Fruit fly (Drosophila melanogaster) whole organism, embryonic: ENCODE data around the gene CG32388.

ENCODE experiments used
- CG10209 ChIP-seq: fragments of 200-800 bp; sonication (Bioruptor generic); optimal IDR thresholded peaks from 3 replicates; lab custom pipeline; 2017; ENCODE audit warnings: missing biosample characterization, mild to moderate bottlenecking, missing genetic modification characterization, missing genetic modification reagents
- CG1024 ChIP-seq: fragments of 200-800 bp; sonication (Bioruptor generic); IDR thresholded peaks from 2 replicates; pipeline ENCODE4 v1.3.6; 2022; ENCODE audit warnings: missing biosample characterization, missing genetic modification characterization
- CG10274 ChIP-seq: fragments of 200-800 bp; sonication (Bioruptor generic); optimal IDR thresholded peaks from 3 replicates; lab custom pipeline; 2017; ENCODE audit warnings: missing biosample characterization, mild to moderate bottlenecking, missing genetic modification characterization
- CG10979 ChIP-seq: fragments of 200-800 bp; sonication (Bioruptor generic); optimal IDR thresholded peaks from 2 replicates; lab custom pipeline; 2018; ENCODE audit warnings: missing biosample characterization, mild to moderate bottlenecking, missing genetic modification characterization, moderate library complexity
- CG12391 ChIP-seq: fragments of 200-800 bp; sonication (Bioruptor generic); optimal IDR thresholded peaks from 3 replicates; lab custom pipeline; 2018; ENCODE audit warnings: missing biosample characterization, mild to moderate bottlenecking, missing genetic modification characterization, moderate library complexity
- CG12659 ChIP-seq: fragments of 200-800 bp; sonication (Bioruptor generic); optimal IDR thresholded peaks from 3 replicates; lab custom pipeline; 2017; ENCODE audit warnings: mild to moderate bottlenecking, missing biosample characterization, missing genetic modification reagents, missing genetic modification characterization
- CG14710 ChIP-seq: fragments of 200-800 bp; sonication (Bioruptor generic); optimal IDR thresholded peaks from 3 replicates; lab custom pipeline; 2019; ENCODE audit warnings: missing biosample characterization, mild to moderate bottlenecking, missing genetic modification characterization, moderate library complexity
- CG17359 ChIP-seq: fragments of 200-800 bp; sonication (Bioruptor generic); optimal IDR thresholded peaks from 3 replicates; lab custom pipeline; 2018; ENCODE audit warnings: missing biosample characterization, mild to moderate bottlenecking, missing genetic modification characterization, moderate library complexity
- CG17568 ChIP-seq: fragments of 200-800 bp; sonication (Bioruptor generic); optimal IDR thresholded peaks from 2 replicates; lab custom pipeline; 2018; ENCODE audit warnings: missing biosample characterization, mild to moderate bottlenecking, missing genetic modification characterization, moderate library complexity
- CG2116 ChIP-seq: fragments of 200-800 bp; sonication (Bioruptor generic); optimal IDR thresholded peaks from 3 replicates; lab custom pipeline; 2018; ENCODE audit warnings: missing biosample characterization, mild to moderate bottlenecking, missing genetic modification characterization
- CG32532 ChIP-seq: fragments of 200-800 bp; sonication (Bioruptor generic); IDR thresholded peaks from 2 replicates; pipeline ENCODE4 v1.3.6; 2022; ENCODE audit warnings: missing biosample characterization, missing genetic modification characterization
- CG33213 ChIP-seq: fragments of 200-800 bp; sonication (Bioruptor generic); optimal IDR thresholded peaks from 3 replicates; lab custom pipeline; 2016; ENCODE audit warnings: missing biosample characterization, missing genetic modification characterization
- CG34376 ChIP-seq: fragments of 200-800 bp; sonication (Bioruptor generic); optimal IDR thresholded peaks from 2 replicates; lab custom pipeline; 2018; ENCODE audit warnings: missing biosample characterization, mild to moderate bottlenecking, missing genetic modification characterization
- CG4820 ChIP-seq: fragments of 200-800 bp; sonication (Bioruptor generic); optimal IDR thresholded peaks from 3 replicates; lab custom pipeline; 2016; ENCODE audit warnings: missing biosample characterization, missing genetic modification characterization
- CG7928 ChIP-seq: fragments of 200-800 bp; sonication (Bioruptor generic); optimal IDR thresholded peaks from 2 replicates; lab custom pipeline; 2017; ENCODE audit warnings: missing biosample characterization, mild to moderate bottlenecking, missing genetic modification characterization
- CG8281 ChIP-seq: fragments of 200-800 bp; sonication (Bioruptor generic); optimal IDR thresholded peaks from 2 replicates; lab custom pipeline; 2018; ENCODE audit warnings: missing biosample characterization, mild to moderate bottlenecking, missing genetic modification characterization, moderate library complexity
- CTCF ChIP-seq: fragments of 200-800 bp; sonication (Bioruptor generic); optimal IDR thresholded peaks from 2 replicates; lab custom pipeline; 2017; ENCODE audit warnings: missing biosample characterization, mild to moderate bottlenecking, missing genetic modification characterization, moderate library complexity
- Chrac-16 ChIP-seq: fragments of 200-800 bp; sonication (Bioruptor generic); optimal IDR thresholded peaks from 3 replicates; lab custom pipeline; 2016; ENCODE audit warnings: missing biosample characterization, missing genetic modification characterization
- CkIIα-i1 ChIP-seq: fragments of 200-800 bp; sonication (Bioruptor generic); IDR thresholded peaks from 2 replicates; pipeline ENCODE4 v1.3.6; 2022; ENCODE audit warnings: missing biosample characterization, missing genetic modification characterization
- D ChIP-seq, 2 experiments: fragments of 200-800 bp in 1 of 2; fragments of >200 bp in 1 of 2; sonication (Bioruptor generic) in 1 of 2; optimal IDR thresholded peaks; 2 replicates in 1 of 2; 3 replicates in 1 of 2; lab custom pipeline; 2017; ENCODE audit warnings: mild to moderate bottlenecking in 1 of 2, missing biosample characterization in 1 of 2, missing genetic modification characterization in 1 of 2, missing genetic modification reagents in 1 of 2
- Doc3 ChIP-seq: fragments of 200-800 bp; sonication (Bioruptor generic); IDR thresholded peaks from 3 replicates; pipeline ENCODE4 v1.3.6; 2022; ENCODE audit warnings: missing biosample characterization, missing genetic modification characterization; ENCODE audit not compliant: partially characterized antibody
- Dp ChIP-seq: fragments of 200-800 bp; sonication (Bioruptor generic); optimal IDR thresholded peaks from 2 replicates; lab custom pipeline; 2018; ENCODE audit warnings: missing biosample characterization, mild to moderate bottlenecking, missing genetic modification characterization, moderate library complexity
- Eip74EF ChIP-seq, 2 experiments: fragments of 200-800 bp in 1 of 2; fragments of >200 bp in 1 of 2; sonication (Bioruptor generic) in 1 of 2; optimal IDR thresholded peaks; 2 replicates each; lab custom pipeline; 2017 to 2019; ENCODE audit warnings: missing biosample characterization in 2 of 2, missing genetic modification characterization in 2 of 2, mild to moderate bottlenecking in 1 of 2, moderate library complexity in 1 of 2
- Fer3 ChIP-seq: fragments of 200-800 bp; sonication (Bioruptor generic); optimal IDR thresholded peaks from 2 replicates; lab custom pipeline; 2018; ENCODE audit warnings: missing biosample characterization, mild to moderate bottlenecking, missing genetic modification characterization, moderate library complexity
- HLH4C ChIP-seq: fragments of 200-800 bp; sonication (Bioruptor generic); IDR thresholded peaks from 3 replicates; pipeline ENCODE4 v1.3.6; 2022; ENCODE audit warnings: missing biosample characterization, missing genetic modification characterization; ENCODE audit not compliant: partially characterized antibody
- Hmx ChIP-seq: fragments of 200-800 bp; sonication (Bioruptor generic); optimal IDR thresholded peaks from 2 replicates; lab custom pipeline; 2016; ENCODE audit warnings: missing biosample characterization, missing genetic modification characterization
- Hr78 ChIP-seq, 2 experiments: fragments of 200-800 bp in 1 of 2; fragments of >200 bp in 1 of 2; sonication (Bioruptor generic) in 1 of 2; optimal IDR thresholded peaks; 2 replicates each; lab custom pipeline; 2017 to 2019; ENCODE audit warnings: missing biosample characterization in 2 of 2, missing genetic modification characterization in 2 of 2, mild to moderate bottlenecking in 1 of 2, moderate library complexity in 1 of 2
- Hsf ChIP-seq: fragments of 200-800 bp; sonication (Bioruptor generic); optimal IDR thresholded peaks from 3 replicates; lab custom pipeline; 2016; ENCODE audit warnings: missing biosample characterization, missing genetic modification characterization
- Max ChIP-seq: fragments of 200-800 bp; sonication (Bioruptor generic); optimal IDR thresholded peaks from 2 replicates; lab custom pipeline; 2016; ENCODE audit warnings: missing biosample characterization, mild to moderate bottlenecking, missing genetic modification characterization
- Med ChIP-seq: fragments of 200-800 bp; sonication (Bioruptor generic); peaks from one replicate; lab custom pipeline; 2016; ENCODE audit warnings: missing biosample characterization, missing genetic modification characterization, mild to moderate bottlenecking, inconsistent platforms, moderate library complexity
- Neu2 ChIP-seq: fragments of 200-800 bp; sonication (Bioruptor generic); optimal IDR thresholded peaks from 3 replicates; lab custom pipeline; 2016; ENCODE audit warnings: missing biosample characterization, missing genetic modification characterization, borderline replicate concordance
- Nf-YB ChIP-seq: fragments of 200-800 bp; sonication (Bioruptor generic); optimal IDR thresholded peaks from 3 replicates; lab custom pipeline; 2019; ENCODE audit warnings: missing biosample characterization, mild to moderate bottlenecking, missing genetic modification characterization, moderate library complexity
- NfI ChIP-seq: fragments of 200-800 bp; sonication (Bioruptor generic); optimal IDR thresholded peaks from 3 replicates; lab custom pipeline; 2018; ENCODE audit warnings: missing biosample characterization, mild to moderate bottlenecking, missing genetic modification characterization, moderate library complexity
- Xbp1 ChIP-seq: fragments of 200-800 bp; sonication (Bioruptor generic); optimal IDR thresholded peaks from 3 replicates; lab custom pipeline; 2016; ENCODE audit warnings: missing biosample characterization, mild to moderate bottlenecking, missing genetic modification characterization
- ab ChIP-seq: fragments of 200-800 bp; sonication (Bioruptor generic); optimal IDR thresholded peaks from 2 replicates; lab custom pipeline; 2016; ENCODE audit warnings: missing biosample characterization, missing genetic modification characterization
- aop ChIP-seq: fragments of 200-800 bp; sonication (Bioruptor generic); IDR thresholded peaks from 2 replicates; pipeline ENCODE4 v1.3.6; 2022; ENCODE audit warnings: missing biosample characterization, missing genetic modification characterization
- bcd ChIP-seq: fragments of 200-800 bp; sonication (Bioruptor generic); optimal IDR thresholded peaks from 2 replicates; lab custom pipeline; 2017; ENCODE audit warnings: missing biosample characterization, mild to moderate bottlenecking, missing genetic modification characterization
- cg ChIP-seq: fragments of 200-800 bp; sonication (Bioruptor generic); optimal IDR thresholded peaks from 3 replicates; lab custom pipeline; 2019; ENCODE audit warnings: missing biosample characterization, mild to moderate bottlenecking, missing genetic modification characterization, moderate library complexity
- dpn ChIP-seq, 2 experiments: fragments of 200-800 bp; sonication (Bioruptor generic); optimal IDR thresholded peaks; 3 replicates each; lab custom pipeline; 2016; ENCODE audit warnings: missing biosample characterization in 2 of 2, missing genetic modification characterization in 2 of 2
- fru ChIP-seq: fragments of >200 bp; optimal IDR thresholded peaks from 2 replicates; lab custom pipeline; 2017
- gfzf ChIP-seq: fragments of 200-800 bp; sonication (Bioruptor generic); optimal IDR thresholded peaks from 2 replicates; lab custom pipeline; 2016; ENCODE audit warnings: missing biosample characterization, mild to moderate bottlenecking, missing genetic modification characterization, moderate library complexity
- grn ChIP-seq: fragments of 200-800 bp; sonication (Bioruptor generic); optimal IDR thresholded peaks from 3 replicates; lab custom pipeline; 2017; ENCODE audit warnings: missing biosample characterization, missing genetic modification characterization
- insv ChIP-seq, 2 experiments: fragments of 200-800 bp; sonication (Bioruptor generic); optimal IDR thresholded peaks; 3 replicates each; lab custom pipeline; 2016 to 2018; ENCODE audit warnings: missing biosample characterization in 2 of 2, missing genetic modification characterization in 2 of 2
- lola ChIP-seq, 3 experiments: fragments of >200 bp in 2 of 3; fragments of 200-800 bp in 1 of 3; sonication (Bioruptor generic) in 1 of 3; optimal IDR thresholded peaks; 2 replicates each; lab custom pipeline; 2017 to 2019; ENCODE audit warnings: missing biosample characterization in 3 of 3, missing genetic modification characterization in 3 of 3, mild to moderate bottlenecking in 1 of 3, moderate library complexity in 1 of 3
- scrt ChIP-seq: fragments of 200-800 bp; sonication (Bioruptor generic); optimal IDR thresholded peaks from 2 replicates; lab custom pipeline; 2018; ENCODE audit warnings: missing biosample characterization, mild to moderate bottlenecking, missing genetic modification characterization, moderate library complexity
- stwl ChIP-seq: fragments of 200-800 bp; sonication (Bioruptor generic); optimal IDR thresholded peaks from 3 replicates; lab custom pipeline; 2018; ENCODE audit warnings: missing biosample characterization, mild to moderate bottlenecking, missing genetic modification characterization, moderate library complexity
- trem ChIP-seq: fragments of 200-800 bp; optimal IDR thresholded peaks from 3 replicates; lab custom pipeline; 2019; ENCODE audit warnings: missing biosample characterization, mild to moderate bottlenecking, missing genetic modification characterization, moderate library complexity
- wek ChIP-seq: fragments of 200-800 bp; sonication (Bioruptor generic); optimal IDR thresholded peaks from 3 replicates; lab custom pipeline; 2018; ENCODE audit warnings: missing biosample characterization, mild to moderate bottlenecking, missing genetic modification characterization, moderate library complexity

CG32388 gene

dm6 chr3L:6957753-6958420 is 26.5 kb downstream of the CG32388 start, which contains the start of the genes Uqcc1 and Surf1 (continued):
- TF ChIP-seq CG2116 (GFP tag; lab: Kevin White, UChicago) (peak; percentile 19), insv (GFP tag; optimal IDR thresholded peaks at IDR 0.05; lab: Kevin White, UChicago) (peak in 1 of 2 experiments; percentile 94), Med (GFP tag; lab: Kevin White, UChicago) (peak; percentile 0), wek (GFP tag; lab: Kevin White, UChicago) (no peak), cg (GFP tag; lab: Kevin White, UChicago) (no peak), dpn (GFP tag; optimal IDR thresholded peaks at IDR 0.05; lab: Kevin White, UChicago) (no peak), stwl (peak; percentile 49), gfzf (peak; percentile 50), Hmx (no peak), bcd (GFP tag; lab: Kevin White, UChicago) (no peak), CG10979 (no peak), CG1024 (GFP tag; lab: Robert Waterston, UW) (no peak), HLH4C (no peak), CG7928 (no peak), CG10209 (GFP tag; lab: Kevin White, UChicago) (no peak), lola (GFP tag; optimal IDR thresholded peaks at IDR 0.05; lab: Kevin White, UChicago) (no peak), CG12391 (peak; percentile 3), CG33213 (no peak), CG4820 (GFP tag; lab: Kevin White, UChicago) (no peak), Hsf (GFP tag; lab: Kevin White, UChicago) (no peak), CTCF (GFP tag; lab: Kevin White, UChicago) (no peak), Max (no peak), CG17359 (tag; lab: Kevin White, UChicago) (peak; percentile 56), Doc3 (GFP tag; lab: Robert Waterston, UW) (no peak), Neu2 (GFP tag; lab: Kevin White, UChicago) (no peak), CG10274 (GFP tag; lab: Kevin White, UChicago) (no peak), CG12659 (GFP tag; lab: Kevin White, UChicago) (peak; percentile 1), scrt (GFP tag; lab: Kevin White, UChicago) (no peak), Xbp1 (GFP tag; lab: Kevin White, UChicago) (no peak), aop (GFP tag; lab: Robert Waterston, UW) (no peak), ab (GFP tag; lab: Kevin White, UChicago) (no peak), grn (peak; percentile 25), Nf-YB (GFP tag; lab: Kevin White, UChicago) (no peak), fru (lab: Kevin White, UChicago) (no peak), trem (tag; lab: Kevin White, UChicago) (peak; percentile 98), CG8281 (no peak), NfI (GFP tag; lab: Kevin White, UChicago) (no peak), Dp (GFP tag; lab: Kevin White, UChicago) (peak; percentile 3), Chrac-16 (GFP tag; lab: Kevin White, UChicago) (no peak), CG14710 (tag; lab: Kevin White, UChicago) (peak; percentile 53), CG32532 (GFP tag; lab: Robert Waterston, UW) (no peak), CG17568 (no peak), D (optimal IDR thresholded peaks at IDR 0.05; lab: Kevin White, UChicago) (no peak), D (GFP tag; optimal IDR thresholded peaks at IDR 0.05; lab: Kevin White, UChicago) (no peak), Eip74EF (GFP tag; optimal IDR thresholded peaks at IDR 0.05; lab: Kevin White, UChicago) (no peak), Hr78 (GFP tag; optimal IDR thresholded peaks at IDR 0.05; lab: Kevin White, UChicago) (no peak), CkIIα-i1 (GFP tag; lab: Robert Waterston, UW) (no peak), CG34376 (GFP tag; lab: Kevin White, UChicago) (no peak), Fer3 (tag; lab: Kevin White, UChicago) (no peak)
